Fruit fly (Drosophila melanogaster) whole organism, prepupa: ENCODE results near the gene rogdi.

ENCODE experiments used
- Blimp-1 ChIP-seq: fragments of 200-800 bp; sonication (Bioruptor generic); optimal IDR thresholded peaks from 3 replicates; lab custom pipeline; 2017; ENCODE audit warnings: missing biosample characterization, missing genetic modification characterization, mild to moderate bottlenecking, moderate library complexity, missing genetic modification reagents
- CG10669 ChIP-seq: fragments of 200-800 bp; sonication (Bioruptor generic); optimal IDR thresholded peaks from 3 replicates; lab custom pipeline; 2018; ENCODE audit warnings: missing biosample characterization, mild to moderate bottlenecking, missing genetic modification characterization, moderate library complexity
- CG11294 ChIP-seq: fragments of 200-800 bp; sonication (Bioruptor generic); IDR thresholded peaks from 2 replicates; pipeline ENCODE4 v1.3.6; 2022; ENCODE audit warnings: missing biosample characterization, missing genetic modification characterization
- CG11762 ChIP-seq: fragments of 200-800 bp; sonication (Bioruptor generic); optimal IDR thresholded peaks from 3 replicates; lab custom pipeline; 2016; ENCODE audit warnings: missing biosample characterization, missing genetic modification characterization; ENCODE audit not compliant: insufficient read depth
- CG1621 ChIP-seq: fragments of 200-800 bp; sonication (Bioruptor generic); optimal IDR thresholded peaks from 3 replicates; lab custom pipeline; 2018; ENCODE audit warnings: missing biosample characterization, mild to moderate bottlenecking, missing genetic modification characterization
- CG3032 ChIP-seq: fragments of 200-800 bp; optimal IDR thresholded peaks from 2 replicates; lab custom pipeline; 2019; ENCODE audit warnings: missing biosample characterization, mild to moderate bottlenecking, missing genetic modification characterization, moderate library complexity
- CG31627 ChIP-seq: fragments of 200-800 bp; sonication (Bioruptor generic); optimal IDR thresholded peaks from 3 replicates; lab custom pipeline; 2016; ENCODE audit warnings: missing biosample characterization, missing genetic modification characterization
- CG32006 ChIP-seq: fragments of 200-800 bp; sonication (Bioruptor generic); optimal IDR thresholded peaks from 3 replicates; lab custom pipeline; 2017; ENCODE audit warnings: missing biosample characterization, mild to moderate bottlenecking, missing genetic modification characterization
- CG34406 ChIP-seq: fragments of 200-800 bp; sonication (Bioruptor generic); optimal IDR thresholded peaks from 3 replicates; lab custom pipeline; 2016; ENCODE audit warnings: missing biosample characterization, missing genetic modification characterization
- CG4318 ChIP-seq: fragments of 200-800 bp; sonication (Bioruptor generic); optimal IDR thresholded peaks from 3 replicates; lab custom pipeline; 2017; ENCODE audit warnings: missing biosample characterization, mild to moderate bottlenecking, missing genetic modification characterization
- CG6163 ChIP-seq: fragments of 200-800 bp; sonication (Bioruptor generic); IDR thresholded peaks from 3 replicates; pipeline ENCODE4 v1.3.6; 2022; ENCODE audit warnings: missing biosample characterization, missing genetic modification characterization
- CG6276 ChIP-seq: fragments of 200-800 bp; sonication (Bioruptor generic); optimal IDR thresholded peaks from 2 replicates; lab custom pipeline; 2017; ENCODE audit warnings: missing biosample characterization, mild to moderate bottlenecking, missing genetic modification characterization
- CG6792 ChIP-seq: fragments of 200-800 bp; sonication (Bioruptor generic); optimal IDR thresholded peaks from 3 replicates; lab custom pipeline; 2016; ENCODE audit warnings: missing biosample characterization, missing genetic modification characterization
- CG6808 ChIP-seq: fragments of 200-800 bp; sonication (Bioruptor generic); optimal IDR thresholded peaks from 3 replicates; lab custom pipeline; 2017; ENCODE audit warnings: missing biosample characterization, missing genetic modification characterization, mild to moderate bottlenecking, moderate library complexity, missing genetic modification reagents
- CG6854 ChIP-seq: fragments of 200-800 bp; sonication (Bioruptor generic); optimal IDR thresholded peaks from 2 replicates; lab custom pipeline; 2017; ENCODE audit warnings: missing biosample characterization, mild to moderate bottlenecking, missing genetic modification characterization
- CG8119 ChIP-seq: fragments of 200-800 bp; sonication (Bioruptor generic); IDR thresholded peaks from 3 replicates; pipeline ENCODE4 v1.3.6; 2022; ENCODE audit warnings: missing biosample characterization, missing genetic modification characterization
- CG8632 ChIP-seq: fragments of 200-800 bp; sonication (Bioruptor generic); optimal IDR thresholded peaks from 3 replicates; lab custom pipeline; 2016; ENCODE audit warnings: missing biosample characterization, missing genetic modification characterization
- Eip78C ChIP-seq: fragments of 200-800 bp; sonication (Bioruptor generic); peaks from one replicate; lab custom pipeline; 2016; ENCODE audit warnings: missing biosample characterization, missing genetic modification characterization
- Eip93F ChIP-seq: fragments of 200-800 bp; sonication (Bioruptor generic); optimal IDR thresholded peaks from 2 replicates; lab custom pipeline; 2016; ENCODE audit warnings: missing biosample characterization, mild to moderate bottlenecking, missing genetic modification characterization
- Ets96B ChIP-seq: fragments of 200-800 bp; optimal IDR thresholded peaks from 2 replicates; lab custom pipeline; 2019; ENCODE audit warnings: missing biosample characterization, mild to moderate bottlenecking, missing genetic modification characterization, moderate library complexity
- Hr38 ChIP-seq: sonication (Bioruptor generic); optimal IDR thresholded peaks from 2 replicates; lab custom pipeline; 2016; ENCODE audit warnings: missing biosample characterization, missing genetic modification characterization
- Hr39 ChIP-seq: fragments of 200-800 bp; sonication (Bioruptor generic); optimal IDR thresholded peaks from 2 replicates; lab custom pipeline; 2016; ENCODE audit warnings: missing biosample characterization, missing genetic modification characterization
- Hr4 ChIP-seq: fragments of 200-800 bp; sonication (Bioruptor generic); optimal IDR thresholded peaks from 3 replicates; lab custom pipeline; 2016; ENCODE audit warnings: missing biosample characterization, missing genetic modification characterization
- Lpt ChIP-seq: fragments of 200-800 bp; sonication (Bioruptor generic); optimal IDR thresholded peaks from 3 replicates; lab custom pipeline; 2016; ENCODE audit warnings: missing biosample characterization, missing genetic modification characterization
- OdsH ChIP-seq: fragments of 200-800 bp; sonication (Bioruptor generic); optimal IDR thresholded peaks from 3 replicates; lab custom pipeline; 2016; ENCODE audit warnings: missing biosample characterization, missing genetic modification characterization
- Sox102F ChIP-seq: fragments of 200-800 bp; sonication (Bioruptor generic); optimal IDR thresholded peaks from 2 replicates; lab custom pipeline; 2016; ENCODE audit warnings: missing biosample characterization, mild to moderate bottlenecking, missing genetic modification characterization
- Sox14 ChIP-seq: fragments of 200-800 bp; sonication (Bioruptor generic); optimal IDR thresholded peaks from 3 replicates; lab custom pipeline; 2016; ENCODE audit warnings: missing biosample characterization, missing genetic modification characterization
- Sox15 ChIP-seq: fragments of 200-800 bp; sonication (Bioruptor generic); optimal IDR thresholded peaks from 3 replicates; lab custom pipeline; 2016; ENCODE audit warnings: missing biosample characterization, missing genetic modification characterization
- achi ChIP-seq: fragments of 200-800 bp; sonication (Bioruptor generic); optimal IDR thresholded peaks from 3 replicates; lab custom pipeline; 2016; ENCODE audit warnings: missing biosample characterization, missing genetic modification characterization
- dsx ChIP-seq: fragments of 200-800 bp; optimal IDR thresholded peaks from 3 replicates; lab custom pipeline; 2019; ENCODE audit warnings: missing biosample characterization, mild to moderate bottlenecking, missing genetic modification characterization, moderate library complexity; ENCODE audit not compliant: poor library complexity, severe bottlenecking
- eg ChIP-seq: fragments of 200-800 bp; sonication (Bioruptor generic); IDR thresholded peaks from 3 replicates; pipeline ENCODE4 v1.3.6; 2022; ENCODE audit warnings: missing biosample characterization, missing genetic modification characterization
- fd59A ChIP-seq: fragments of 200-800 bp; sonication (Bioruptor generic); optimal IDR thresholded peaks from 2 replicates; lab custom pipeline; 2017; ENCODE audit warnings: missing biosample characterization, mild to moderate bottlenecking, missing genetic modification characterization, missing genetic modification reagents
- fd85E ChIP-seq: fragments of 200-800 bp; sonication (Bioruptor generic); optimal IDR thresholded peaks from 3 replicates; lab custom pipeline; 2016; ENCODE audit warnings: missing biosample characterization, missing genetic modification characterization
- fkh ChIP-seq: fragments of 200-800 bp; sonication (Bioruptor generic); optimal IDR thresholded peaks from 3 replicates; lab custom pipeline; 2017; ENCODE audit warnings: missing biosample characterization, mild to moderate bottlenecking, missing genetic modification characterization, moderate library complexity
- lz ChIP-seq: fragments of 200-800 bp; sonication (Bioruptor generic); optimal IDR thresholded peaks from 3 replicates; lab custom pipeline; 2016; ENCODE audit warnings: missing biosample characterization, missing genetic modification characterization
- pdm3 ChIP-seq: fragments of 200-800 bp; sonication (Bioruptor generic); optimal IDR thresholded peaks from 3 replicates; lab custom pipeline; 2016; ENCODE audit warnings: missing biosample characterization, missing genetic modification characterization
- spab ChIP-seq: fragments of 200-800 bp; sonication (Bioruptor generic); optimal IDR thresholded peaks from 2 replicates; lab custom pipeline; 2017; ENCODE audit warnings: missing biosample characterization, mild to moderate bottlenecking, missing genetic modification characterization, missing genetic modification reagents
- ss ChIP-seq, 2 experiments: fragments of 200-800 bp; sonication (Bioruptor generic); optimal IDR thresholded peaks; 2 replicates in 1 of 2; 3 replicates in 1 of 2; lab custom pipeline; 2017 to 2018; ENCODE audit warnings: mild to moderate bottlenecking in 2 of 2, missing biosample characterization in 2 of 2, missing genetic modification characterization in 2 of 2, moderate library complexity in 1 of 2
- svp ChIP-seq: fragments of 200-800 bp; sonication (Bioruptor generic); peaks from one replicate; lab custom pipeline; 2016; ENCODE audit warnings: missing biosample characterization, missing genetic modification characterization
- topi ChIP-seq: fragments of 200-800 bp; sonication (Bioruptor generic); optimal IDR thresholded peaks from 3 replicates; lab custom pipeline; 2016; ENCODE audit warnings: missing biosample characterization, missing genetic modification characterization
- vri ChIP-seq: fragments of 200-800 bp; sonication (Bioruptor generic); optimal IDR thresholded peaks from 3 replicates; lab custom pipeline; 2016; ENCODE audit warnings: missing biosample characterization, mild to moderate bottlenecking, missing genetic modification characterization

The rogdi gene

dm6 chr3L:17010492-17011303 is 38.6 kb upstream of the rogdi start (continued):
- TF ChIP-seq pdm3 (GFP tag; lab: Kevin White, UChicago): peak; percentile 17
- TF ChIP-seq CG8119 (GFP tag; lab: Robert Waterston, UW): no peak
- TF ChIP-seq Hr39 (GFP tag; lab: Kevin White, UChicago): peak; percentile 40
- peak in 1 of 2 experiments; percentile 18 for TF ChIP-seq ss (GFP tag; optimal IDR thresholded peaks at IDR 0.05; lab: Kevin White, UChicago)
- TF ChIP-seq eg (GFP tag; lab: Robert Waterston, UW): no peak
- no peak for TF ChIP-seq achi (GFP tag; lab: Kevin White, UChicago)
- TF ChIP-seq CG6163 (GFP tag; lab: Robert Waterston, UW): peak; percentile 29; the same call in 2 of the 3 replicates
- TF ChIP-seq dsx (GFP tag; lab: Kevin White, UChicago): no peak
- TF ChIP-seq Sox15 (GFP tag; lab: Kevin White, UChicago): peak; percentile 21

- TF ChIP-seq CG4318 (GFP tag; lab: Kevin White, UChicago) (no peak), CG31627 (GFP tag; lab: Kevin White, UChicago) (no peak), svp (peak; percentile 93), Hr38 (GFP tag; lab: Kevin White, UChicago) (no peak), CG1621 (no peak), CG11762 (no peak), Sox14 (GFP tag; lab: Kevin White, UChicago) (no peak), Blimp-1 (GFP tag; lab: Kevin White, UChicago) (peak; percentile 98), dsx (GFP tag; lab: Kevin White, UChicago) (no peak), Ets96B (tag; lab: Kevin White, UChicago) (no peak), Lpt (GFP tag; lab: Kevin White, UChicago) (peak; percentile 16), CG6276 (GFP tag; lab: Kevin White, UChicago) (peak; percentile 11), eg (GFP tag; lab: Robert Waterston, UW) (no peak), topi (GFP tag; lab: Kevin White, UChicago) (no peak), CG10669 (GFP tag; lab: Kevin White, UChicago) (no peak)
- TF ChIP-seq, all 60 proteins: peak for 4
Observed at dm6 chr3L:17011351-17012016, 37.8 kb upstream of the rogdi start.

- TF ChIP-seq CG8632 (peak; percentile 40), fkh (peak; percentile 99), OdsH (GFP tag; lab: Kevin White, UChicago) (peak; percentile 43), vri (GFP tag; lab: Kevin White, UChicago) (peak; percentile 30), lz (GFP tag; lab: Kevin White, UChicago) (peak; percentile 66), spab (no peak), Sox14 (GFP tag; lab: Kevin White, UChicago) (peak; percentile 68), Lpt (GFP tag; lab: Kevin White, UChicago) (no peak), Hr4 (GFP tag; lab: Kevin White, UChicago) (no peak), fd59A (no peak), CG8119 (GFP tag; lab: Robert Waterston, UW) (peak; percentile 18; the same call in 1 of the 3 replicates), CG3032 (tag; lab: Kevin White, UChicago) (peak; percentile 28), CG6854 (GFP tag; lab: Kevin White, UChicago) (peak; percentile 81), CG6792 (GFP tag; lab: Kevin White, UChicago) (peak; percentile 33), eg (GFP tag; lab: Robert Waterston, UW) (peak; percentile 39), CG4318 (GFP tag; lab: Kevin White, UChicago) (no peak), Eip78C (GFP tag; lab: Kevin White, UChicago) (peak; percentile 74), Hr38 (GFP tag; lab: Kevin White, UChicago) (no peak), Blimp-1 (GFP tag; lab: Kevin White, UChicago) (peak; percentile 68), CG34406 (GFP tag; lab: Kevin White, UChicago) (peak; percentile 54), Sox102F (GFP tag; lab: Kevin White, UChicago) (peak; percentile 49), ss (GFP tag; optimal IDR thresholded peaks at IDR 0.05; lab: Kevin White, UChicago) (peak; percentile 73 to 78), CG6808 (GFP tag; lab: Kevin White, UChicago) (peak; percentile 69), Eip93F (no peak), CG32006 (peak; percentile 6), Hr39 (GFP tag; lab: Kevin White, UChicago) (peak; percentile 49), dsx (GFP tag; lab: Kevin White, UChicago) (peak; percentile 17), CG10669 (GFP tag; lab: Kevin White, UChicago) (peak; percentile 53), fd85E (GFP tag; lab: Kevin White, UChicago) (no peak), CG11294 (GFP tag; lab: Robert Waterston, UW) (no peak)
Observed at dm6 chr3L:17012017-17012719, 37.1 kb upstream of the rogdi start, which contains the start of gene CG3764. TSS of gene CG3764 (minus strand) at chr3L:17012565.
